Worm (Caenorhabditis elegans) whole organism, L4 larva: ENCODE measurements around the gene ceh-28.

ENCODE experiments used
- F44E2.7 ChIP-seq: fragments of 200-800 bp; sonication (Bioruptor generic); IDR thresholded peaks from 2 replicates; pipeline ENCODE4 v2.1.2; 2022; ENCODE audit warnings: missing genetic modification characterization, missing compliant biosample characterization
- Y105C5A.15 ChIP-seq: fragments of 200-800 bp; sonication (Bioruptor generic); IDR thresholded peaks from 2 replicates; pipeline ENCODE4 v1.3.6; 2022; ENCODE audit warnings: missing genetic modification characterization, missing compliant biosample characterization
- ZK546.5 ChIP-seq, 2 experiments: sonication (generic microtip); optimal IDR thresholded peaks; 2 replicates each; lab custom pipeline; 2017; ENCODE audit warnings: missing biosample characterization in 2 of 2, missing genetic modification characterization in 2 of 2
- aha-1 ChIP-seq: fragments of 150-350 bp; peaks from one replicate; lab custom pipeline; 2014; ENCODE audit warnings: missing biosample characterization, missing genetic modification characterization
- ceh-20 ChIP-seq: fragments of 200-800 bp; sonication (Bioruptor generic); IDR thresholded peaks from 2 replicates; pipeline ENCODE4 v1.3.6; 2022; ENCODE audit warnings: missing genetic modification reagents, missing genetic modification characterization, missing compliant biosample characterization
- ceh-62 ChIP-seq: sonication (generic microtip); optimal IDR thresholded peaks from 2 replicates; lab custom pipeline; 2017; ENCODE audit warnings: missing biosample characterization, missing genetic modification characterization
- daf-16 ChIP-seq, 3 experiments: sonication (generic microtip); optimal IDR thresholded peaks; 2 replicates each; lab custom pipeline; 2016 to 2017; ENCODE audit warnings: missing genetic modification characterization in 3 of 3, missing genetic modification reagents in 3 of 3, mild to moderate bottlenecking in 2 of 3, missing compliant biosample characterization in 2 of 3, missing biosample characterization in 1 of 3, moderate library complexity in 1 of 3
- dmd-6 ChIP-seq: fragments of 200-800 bp; sonication (Bioruptor generic); IDR thresholded peaks from 2 replicates; pipeline ENCODE4 v1.3.6; 2022; ENCODE audit warnings: missing genetic modification reagents, missing genetic modification characterization, missing compliant biosample characterization
- dmd-9 ChIP-seq: fragments of 200-800 bp; sonication (Bioruptor generic); IDR thresholded peaks from 2 replicates; pipeline ENCODE4 v1.3.6; 2022; ENCODE audit warnings: missing genetic modification reagents, missing genetic modification characterization, missing compliant biosample characterization
- dve-1 ChIP-seq: sonication (generic microtip); optimal IDR thresholded peaks from 2 replicates; lab custom pipeline; 2017; ENCODE audit warnings: antibody characterized with exemption, mild to moderate bottlenecking, missing genetic modification characterization, missing compliant biosample characterization; ENCODE audit not compliant: insufficient read depth
- hif-1 ChIP-seq, 2 experiments: sonication (generic microtip); optimal IDR thresholded peaks; 2 replicates each; lab custom pipeline; 2016 to 2017; ENCODE audit warnings: missing compliant biosample characterization in 2 of 2, missing genetic modification characterization in 2 of 2, missing genetic modification reagents in 2 of 2, missing genotype in 2 of 2, mild to moderate bottlenecking in 1 of 2
- hlh-11 ChIP-seq: fragments of 200-800 bp; sonication (Bioruptor generic); optimal IDR thresholded peaks from 2 replicates; lab custom pipeline; 2018; ENCODE audit warnings: mild to moderate bottlenecking, missing genetic modification characterization, missing compliant biosample characterization
- hlh-30 ChIP-seq: sonication (generic microtip); optimal IDR thresholded peaks from 2 replicates; lab custom pipeline; 2017; ENCODE audit warnings: antibody characterized with exemption, mild to moderate bottlenecking, missing genetic modification characterization, missing compliant biosample characterization; ENCODE audit not compliant: insufficient read depth
- hmg-1.1 ChIP-seq: fragments of 200-800 bp; sonication (Bioruptor generic); IDR thresholded peaks from 2 replicates; pipeline ENCODE4 v1.3.6; 2022; ENCODE audit warnings: missing genetic modification reagents, missing genetic modification characterization, missing compliant biosample characterization
- lin-1 ChIP-seq: fragments of 200-800 bp; sonication (Bioruptor generic); IDR thresholded peaks from 2 replicates; pipeline ENCODE4 v1.3.6; 2022; ENCODE audit warnings: missing genetic modification reagents, missing genetic modification characterization, missing compliant biosample characterization
- lin-15B ChIP-seq: fragments of 150-350 bp; sonication (generic microtip); optimal IDR thresholded peaks from 3 replicates; lab custom pipeline; 2014; ENCODE audit warnings: missing biosample characterization, missing genetic modification characterization
- lsy-2 ChIP-seq, 2 experiments: fragments of 150-350 bp in 1 of 2; sonication (generic microtip) in 1 of 2; optimal IDR thresholded peaks; 2 replicates each; lab custom pipeline; 2014 to 2017; ENCODE audit warnings: missing biosample characterization in 2 of 2, missing genetic modification characterization in 2 of 2
- madf-5 ChIP-seq, 2 experiments: fragments of 200-800 bp; sonication (Bioruptor generic); IDR thresholded peaks; 2 replicates each; pipeline ENCODE4 v1.3.6; 2022; ENCODE audit warnings: missing compliant biosample characterization in 2 of 2, missing genetic modification characterization in 2 of 2
- mdl-1 ChIP-seq, 2 experiments: fragments of 150-350 bp in 1 of 2; sonication (generic microtip) in 1 of 2; optimal IDR thresholded peaks; 2 replicates each; lab custom pipeline; 2014 to 2017; ENCODE audit warnings: missing biosample characterization in 2 of 2, missing genetic modification characterization in 2 of 2
- mdt-29 ChIP-seq: fragments of 200-800 bp; sonication (Bioruptor generic); IDR thresholded peaks from 2 replicates; pipeline ENCODE4 v1.3.6; 2022; ENCODE audit warnings: missing genetic modification reagents, missing genetic modification characterization, missing compliant biosample characterization
- mes-2 ChIP-seq: sonication (generic microtip); optimal IDR thresholded peaks from 2 replicates; lab custom pipeline; 2016; ENCODE audit warnings: missing genotype, mild to moderate bottlenecking, missing genetic modification characterization, missing compliant biosample characterization; ENCODE audit not compliant: poor library complexity, severe bottlenecking
- nhr-10 ChIP-seq: fragments of 150-350 bp; optimal IDR thresholded peaks from 2 replicates; lab custom pipeline; 2014; ENCODE audit warnings: missing biosample characterization, missing genetic modification characterization
- nhr-102 ChIP-seq: sonication (generic microtip); optimal IDR thresholded peaks from 2 replicates; lab custom pipeline; 2016; ENCODE audit warnings: mild to moderate bottlenecking, missing genetic modification characterization, moderate library complexity, missing compliant biosample characterization
- nhr-11 ChIP-seq: fragments of 150-350 bp; optimal IDR thresholded peaks from 2 replicates; lab custom pipeline; 2014; ENCODE audit warnings: missing biosample characterization, missing genetic modification characterization
- nhr-28 ChIP-seq: fragments of 150-350 bp; optimal IDR thresholded peaks from 2 replicates; lab custom pipeline; 2014; ENCODE audit warnings: missing biosample characterization, missing genetic modification characterization
- nhr-42 ChIP-seq: fragments of 200-800 bp; sonication (Bioruptor generic); IDR thresholded peaks from 2 replicates; pipeline ENCODE4 v1.3.6; 2022; ENCODE audit warnings: missing genetic modification characterization, missing compliant biosample characterization
- nhr-48 ChIP-seq: sonication (generic microtip); optimal IDR thresholded peaks from 2 replicates; lab custom pipeline; 2016; ENCODE audit warnings: mild to moderate bottlenecking, missing genetic modification characterization, missing compliant biosample characterization
- php-3 ChIP-seq: fragments of 200-800 bp; sonication (Bioruptor generic); IDR thresholded peaks from 2 replicates; pipeline ENCODE4 v1.3.6; 2022; ENCODE audit warnings: missing genetic modification reagents, missing genetic modification characterization, missing compliant biosample characterization
- pqm-1 ChIP-seq: sonication (generic microtip); optimal IDR thresholded peaks from 2 replicates; lab custom pipeline; 2017; ENCODE audit warnings: missing biosample characterization, missing genetic modification characterization
- rbr-2 ChIP-seq: sonication (generic microtip); optimal IDR thresholded peaks from 2 replicates; lab custom pipeline; 2016; ENCODE audit warnings: missing genotype, missing genetic modification characterization, missing compliant biosample characterization
- sdz-12 ChIP-seq: fragments of 200-800 bp; sonication (Bioruptor generic); optimal IDR thresholded peaks from 2 replicates; lab custom pipeline; 2018; ENCODE audit warnings: mild to moderate bottlenecking, missing genetic modification characterization, missing compliant biosample characterization
- spr-1 ChIP-seq: sonication (generic microtip); optimal IDR thresholded peaks from 2 replicates; lab custom pipeline; 2016; ENCODE audit warnings: mild to moderate bottlenecking, missing genetic modification characterization, missing compliant biosample characterization
- tra-1 ChIP-seq: fragments of 200-800 bp; sonication (Bioruptor generic); IDR thresholded peaks from 2 replicates; pipeline ENCODE4 v1.3.6; 2022; ENCODE audit warnings: missing genetic modification reagents, missing genetic modification characterization, missing compliant biosample characterization
- unc-62 ChIP-seq, 3 experiments: fragments of 150-350 bp in 1 of 3; sonication (generic microtip); optimal IDR thresholded peaks in 2 of 3; peaks in 1 of 3; 1 replicate in 1 of 3; 2 replicates in 2 of 3; lab custom pipeline; 2014 to 2017; ENCODE audit warnings: missing biosample characterization in 3 of 3, missing genetic modification characterization in 3 of 3, missing genetic modification reagents in 3 of 3, missing genotype in 1 of 3
- zag-1 ChIP-seq: fragments of 150-350 bp; optimal IDR thresholded peaks from 2 replicates; lab custom pipeline; 2014; ENCODE audit warnings: missing biosample characterization, missing genetic modification characterization

Gene ceh-28

DNA sequence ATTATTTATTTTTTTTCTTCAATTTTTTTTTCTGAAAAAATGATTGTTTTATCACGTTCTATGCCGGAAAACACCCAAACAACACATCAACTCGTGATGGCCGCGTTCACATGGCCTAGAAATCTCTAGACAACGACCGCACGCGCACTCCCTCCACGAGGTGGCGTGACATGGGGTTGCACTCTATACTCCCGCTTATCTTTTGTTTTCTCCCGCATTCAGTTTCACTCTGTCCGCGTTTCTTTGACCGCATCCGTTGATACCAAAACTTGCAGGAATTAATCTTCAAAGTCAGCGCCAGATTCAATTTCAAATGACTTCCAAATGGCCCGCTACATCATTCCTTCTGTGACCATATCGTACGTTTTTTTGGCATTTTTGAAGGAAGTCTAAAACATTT, 30.5 kb downstream of the ceh-28 start, which contains the start of gene F17H10.1 (continued):
- TF ChIP-seq nhr-48 (tag; lab: Kevin White, UChicago) = peak; percentile 92
- peak; percentile 85 for TF ChIP-seq dmd-9 (GFP tag; lab: Robert Waterston, UW)
- no peak for TF ChIP-seq nhr-42 (GFP tag; lab: Robert Waterston, UW)
- TF ChIP-seq mdt-29 = peak; percentile 99
- TF ChIP-seq hmg-1.1 (GFP tag; lab: Robert Waterston, UW) = peak; percentile 77
- TF ChIP-seq nhr-28 (tag; lab: Kevin White, UChicago) = peak; percentile 97
- peak; percentile 52 for TF ChIP-seq rbr-2 (tag; lab: Kevin White, UChicago)
- peak; percentile 97 for TF ChIP-seq dmd-6 (GFP tag; lab: Robert Waterston, UW)
- TF ChIP-seq pqm-1 (tag; lab: Kevin White, UChicago) = peak; percentile 20
- peak; percentile 90 for TF ChIP-seq lin-1 (GFP tag; lab: Robert Waterston, UW)
- TF ChIP-seq sdz-12 (GFP tag; lab: Kevin White, UChicago) = no peak

ce11 chrX:13106177-13106761, 31.8 kb downstream of the ceh-28 start:
- TF ChIP-seq nhr-28 (tag; lab: Kevin White, UChicago) (peak; percentile 59), unc-62 (GFP tag; optimal IDR thresholded peaks at IDR 0.05 in 1 of 2; lab: Kevin White, UChicago) (peak in 1 of 2 experiments; percentile 57), unc-62 (tag; optimal IDR thresholded peaks at IDR 0.05; lab: Kevin White, UChicago) (no peak), hlh-11 (peak; percentile 70), F44E2.7 (GFP tag; lab: Robert Waterston, UW) (no peak), aha-1 (tag; lab: Kevin White, UChicago) (peak; percentile 75), dmd-6 (GFP tag; lab: Robert Waterston, UW) (peak; percentile 34), lin-15B (tag; lab: Kevin White, UChicago) (no peak), hlh-30 (tag; lab: Kevin White, UChicago) (peak; percentile 72), madf-5 (GFP tag; IDR thresholded peaks at IDR 0.05; lab: Robert Waterston, UW) (no peak), ceh-62 (tag; lab: Kevin White, UChicago) (no peak), tra-1 (GFP tag; lab: Robert Waterston, UW) (peak; percentile 31; the same call in 1 of the 2 replicates), zag-1 (tag; lab: Kevin White, UChicago) (no peak), php-3 (GFP tag; lab: Robert Waterston, UW) (peak; percentile 25; the same call in 1 of the 2 replicates), nhr-11 (tag; lab: Kevin White, UChicago) (peak; percentile 49), Y105C5A.15 (GFP tag; lab: Robert Waterston, UW) (no peak), daf-16 (GFP tag; optimal IDR thresholded peaks at IDR 0.05; lab: Kevin White, UChicago) (peak in 1 of 2 experiments; percentile 90), daf-16 (tag; optimal IDR thresholded peaks at IDR 0.05; lab: Kevin White, UChicago) (peak; percentile 49), nhr-102 (peak; percentile 3), ceh-20 (GFP tag; lab: Robert Waterston, UW) (0 out of 2 replicates have a peak, but pooled peaks have one; percentile 45), ZK546.5 (tag; optimal IDR thresholded peaks at IDR 0.05; lab: Kevin White, UChicago) (no peak), mdt-29 (0 out of 2 replicates have a peak, but pooled peaks have one; percentile 43), pqm-1 (tag; lab: Kevin White, UChicago) (peak; percentile 68), nhr-48 (tag; lab: Kevin White, UChicago) (peak; percentile 11), nhr-10 (peak; percentile 43), lsy-2 (tag; optimal IDR thresholded peaks at IDR 0.05; lab: Kevin White, UChicago) (peak in 1 of 2 experiments; percentile 23), mdl-1 (tag; optimal IDR thresholded peaks at IDR 0.05; lab: Kevin White, UChicago) (peak in 1 of 2 experiments; percentile 42), lin-1 (GFP tag; lab: Robert Waterston, UW) (no peak), mes-2 (tag; lab: Kevin White, UChicago) (peak; percentile 1), hif-1 (tag; optimal IDR thresholded peaks at IDR 0.05; lab: Kevin White, UChicago) (peak in 1 of 2 experiments; percentile 76), dve-1 (tag; lab: Kevin White, UChicago) (peak; percentile 37), spr-1 (tag; lab: Kevin White, UChicago) (no peak)
